Fruit fly (Drosophila melanogaster): Measurements from ENCODE around the gene sba.

The sba gene

dm6 chr3R:23927429-23927828 is 4.7 kb upstream of the sba start, which contains the start of gene CG13601 (continued):
- TF ChIP-seq Lim3 (GFP tag; IDR thresholded peaks at IDR 0.05) (no peak), bab2 (GFP tag; optimal IDR thresholded peaks at IDR 0.05) (no peak), bcd (GFP tag; optimal IDR thresholded peaks at IDR 0.05) (no peak), seq (GFP tag; IDR thresholded peaks at IDR 0.05) (no peak), usp (GFP tag; optimal IDR thresholded peaks at IDR 0.05) (no peak), br (optimal IDR thresholded peaks at IDR 0.05) (no peak), pnt (GFP tag; optimal IDR thresholded peaks at IDR 0.05) (no peak), zf30C (GFP tag; optimal IDR thresholded peaks at IDR 0.05) (no peak), CG16863 (GFP tag; optimal IDR thresholded peaks at IDR 0.05) (no peak), CG17359 (tag; optimal IDR thresholded peaks at IDR 0.05) (peak; percentile 23), CG4617 (GFP tag; optimal IDR thresholded peaks at IDR 0.05; ENCODE audit: borderline replicate concordance) (peak; percentile 52), CG17186 (GFP tag; optimal IDR thresholded peaks at IDR 0.05) (peak; percentile 89), dm (GFP tag; optimal IDR thresholded peaks at IDR 0.05) (no peak), CG5953 (GFP tag; IDR thresholded peaks at IDR 0.05) (no peak), hbn (GFP tag; IDR thresholded peaks at IDR 0.05; ENCODE audit: partially characterized antibody) (peak; percentile 82), dpn (GFP tag; optimal IDR thresholded peaks at IDR 0.05) (peak in 1 of 2 experiments; percentile 35), CG2678 (tag; optimal IDR thresholded peaks at IDR 0.05) (no peak), Stat92E (GFP tag; optimal IDR thresholded peaks at IDR 0.05) (no peak), CG14860 (GFP tag; IDR thresholded peaks at IDR 0.05; ENCODE audit: partially characterized antibody) (peak; percentile 67), ranshi (GFP tag; IDR thresholded peaks at IDR 0.05) (no peak), dan (GFP tag; IDR thresholded peaks at IDR 0.05) (no peak), Dfd (GFP tag; optimal IDR thresholded peaks at IDR 0.05) (no peak), Dp (GFP tag; optimal IDR thresholded peaks at IDR 0.05) (peak; percentile 30), Nf-YC (tag; optimal IDR thresholded peaks at IDR 0.05) (peak; percentile 24), CG7786 (GFP tag; optimal IDR thresholded peaks at IDR 0.05) (no peak), gro (GFP tag; optimal IDR thresholded peaks at IDR 0.05) (no peak), Lpt (GFP tag; optimal IDR thresholded peaks at IDR 0.05) (no peak), Hand (GFP tag; optimal IDR thresholded peaks at IDR 0.05) (no peak), cad (GFP tag; optimal IDR thresholded peaks at IDR 0.05) (no peak), Bdp1 (GFP tag; optimal IDR thresholded peaks at IDR 0.05) (no peak), amos (GFP tag; IDR thresholded peaks at IDR 0.05; ENCODE audit: partially characterized antibody) (peak; percentile 80), Doc2 (GFP tag; IDR thresholded peaks at IDR 0.05) (no peak), CG4707 (GFP tag; optimal IDR thresholded peaks at IDR 0.05) (no peak), CG18262 (tag; optimal IDR thresholded peaks at IDR 0.05) (peak; percentile 26), CG10267 (tag; optimal IDR thresholded peaks at IDR 0.05) (peak; percentile 33), CG10274 (GFP tag; optimal IDR thresholded peaks at IDR 0.05) (no peak), CrebB (tag; optimal IDR thresholded peaks at IDR 0.05) (no peak), CG15696 (tag; optimal IDR thresholded peaks at IDR 0.05) (no peak), Six4 (GFP tag; optimal IDR thresholded peaks at IDR 0.05) (no peak), CG6272 (GFP tag; IDR thresholded peaks at IDR 0.05) (peak; percentile 23; the same call in 1 of the 2 replicates), bbx (GFP tag; IDR thresholded peaks at IDR 0.05; ENCODE audit: partially characterized antibody) (peak; percentile 83), CG9727 (GFP tag; optimal IDR thresholded peaks at IDR 0.05) (peak; percentile 8), Dip2 (GFP tag; IDR thresholded peaks at IDR 0.05) (no peak), Hr39 (optimal IDR thresholded peaks at IDR 0.05) (no peak), bigmax (GFP tag; optimal IDR thresholded peaks at IDR 0.05) (peak; percentile 22), HLH54F (GFP tag; optimal IDR thresholded peaks at IDR 0.05) (no peak), Vsx1 (GFP tag; optimal IDR thresholded peaks at IDR 0.05) (no peak), hkb (optimal IDR thresholded peaks at IDR 0.05) (no peak), hkb (GFP tag; IDR thresholded peaks at IDR 0.05) (0 out of 2 replicates have a peak, but pooled peaks have one; percentile 21), Ets97D (GFP tag; optimal IDR thresholded peaks at IDR 0.05) (peak; percentile 24), ham (GFP tag; IDR thresholded peaks at IDR 0.05) (no peak), aop (GFP tag; IDR thresholded peaks at IDR 0.05) (no peak), CG13123 (GFP tag; optimal IDR thresholded peaks at IDR 0.05) (no peak)

All from whole organism, embryonic.